Fruit fly (Drosophila melanogaster) whole organism, embryonic: ENCODE data around the gene CG12177.

Experiments
- Atf-2 ChIP-seq: fragments of 200-800 bp; sonication (Bioruptor generic); optimal IDR thresholded peaks from 2 replicates; lab custom pipeline; 2016; ENCODE audit warnings: missing biosample characterization, missing genetic modification characterization
- CG10366 ChIP-seq: fragments of 200-800 bp; sonication (Bioruptor generic); IDR thresholded peaks from 2 replicates; pipeline ENCODE4 v1.3.6; 2022; ENCODE audit warnings: missing biosample characterization, missing genetic modification characterization
- CG10462 ChIP-seq: fragments of 200-800 bp; sonication (Bioruptor generic); optimal IDR thresholded peaks from 2 replicates; lab custom pipeline; 2016; ENCODE audit warnings: missing biosample characterization, missing genetic modification characterization
- CG11695 ChIP-seq: fragments of 200-800 bp; sonication (Bioruptor generic); IDR thresholded peaks from 3 replicates; pipeline ENCODE4 v1.3.6; 2022; ENCODE audit warnings: missing biosample characterization, missing genetic modification characterization
- CG12236 ChIP-seq: fragments of 200-800 bp; sonication (Bioruptor generic); optimal IDR thresholded peaks from 2 replicates; lab custom pipeline; 2016; ENCODE audit warnings: missing biosample characterization, missing genetic modification characterization
- CG13296 ChIP-seq: fragments of 200-800 bp; sonication (Bioruptor generic); optimal IDR thresholded peaks from 3 replicates; lab custom pipeline; 2018; ENCODE audit warnings: missing biosample characterization, mild to moderate bottlenecking, missing genetic modification characterization
- CG15696 ChIP-seq: fragments of 200-800 bp; sonication (Bioruptor generic); optimal IDR thresholded peaks from 2 replicates; lab custom pipeline; 2019; ENCODE audit warnings: missing biosample characterization, mild to moderate bottlenecking, missing genetic modification characterization, moderate library complexity
- CG1602 ChIP-seq: fragments of 200-800 bp; sonication (Bioruptor generic); optimal IDR thresholded peaks from 3 replicates; lab custom pipeline; 2016; ENCODE audit warnings: missing biosample characterization, missing genetic modification characterization
- CG16779 ChIP-seq: fragments of 200-800 bp; sonication (Bioruptor generic); IDR thresholded peaks from 2 replicates; pipeline ENCODE4 v1.3.6; 2022; ENCODE audit warnings: missing biosample characterization, missing genetic modification characterization
- CG16813 ChIP-seq: fragments of 200-800 bp; sonication (Bioruptor generic); IDR thresholded peaks from 3 replicates; pipeline ENCODE4 v1.3.6; 2022; ENCODE audit warnings: missing biosample characterization, missing genetic modification characterization; ENCODE audit not compliant: partially characterized antibody
- CG16863 ChIP-seq: fragments of 200-800 bp; sonication (Bioruptor generic); optimal IDR thresholded peaks from 3 replicates; lab custom pipeline; 2016; ENCODE audit warnings: missing biosample characterization, missing genetic modification characterization
- CG18011 ChIP-seq: fragments of 200-800 bp; sonication (Bioruptor generic); optimal IDR thresholded peaks from 2 replicates; lab custom pipeline; 2017; ENCODE audit warnings: missing biosample characterization, missing genetic modification characterization, mild to moderate bottlenecking, moderate library complexity, missing genotype
- CG34422 ChIP-seq: fragments of 200-800 bp; sonication (Bioruptor generic); IDR thresholded peaks from 3 replicates; pipeline ENCODE4 v1.3.6; 2022; ENCODE audit warnings: missing biosample characterization, missing genetic modification characterization
- CG4730 ChIP-seq: fragments of 200-800 bp; sonication (Bioruptor generic); IDR thresholded peaks from 2 replicates; pipeline ENCODE4 v1.3.6; 2022; ENCODE audit warnings: missing biosample characterization, missing genetic modification characterization
- CG5180 ChIP-seq: fragments of 200-800 bp; sonication (Bioruptor generic); optimal IDR thresholded peaks from 3 replicates; lab custom pipeline; 2017; ENCODE audit warnings: missing biosample characterization, missing genetic modification characterization, mild to moderate bottlenecking, moderate library complexity, missing genetic modification reagents
- CG6272 ChIP-seq: fragments of 200-800 bp; sonication (Bioruptor generic); IDR thresholded peaks from 2 replicates; pipeline ENCODE4 v1.3.6; 2022; ENCODE audit warnings: missing biosample characterization, missing genetic modification characterization
- CG6854 ChIP-seq: fragments of 200-800 bp; sonication (Bioruptor generic); optimal IDR thresholded peaks from 3 replicates; lab custom pipeline; 2017; ENCODE audit warnings: missing biosample characterization, mild to moderate bottlenecking, missing genetic modification characterization
- CG9215 ChIP-seq: fragments of 200-800 bp; sonication (Bioruptor generic); IDR thresholded peaks from 2 replicates; pipeline ENCODE4 v1.3.6; 2022; ENCODE audit warnings: missing biosample characterization, missing genetic modification characterization
- Camta ChIP-seq: fragments of 200-800 bp; sonication (Bioruptor generic); optimal IDR thresholded peaks from 2 replicates; lab custom pipeline; 2016; ENCODE audit warnings: missing biosample characterization, missing genetic modification characterization
- Dad ChIP-seq: fragments of 200-800 bp; sonication (Bioruptor generic); optimal IDR thresholded peaks from 3 replicates; lab custom pipeline; 2016; ENCODE audit warnings: missing biosample characterization, missing genetic modification characterization
- Dip3 ChIP-seq: fragments of 200-800 bp; sonication (Bioruptor generic); optimal IDR thresholded peaks from 3 replicates; lab custom pipeline; 2016; ENCODE audit warnings: missing biosample characterization, missing genetic modification characterization
- Doc3 ChIP-seq: fragments of 200-800 bp; sonication (Bioruptor generic); IDR thresholded peaks from 3 replicates; pipeline ENCODE4 v1.3.6; 2022; ENCODE audit warnings: missing biosample characterization, missing genetic modification characterization; ENCODE audit not compliant: partially characterized antibody
- E2f2 ChIP-seq: fragments of 200-800 bp; sonication (Bioruptor generic); IDR thresholded peaks from 2 replicates; pipeline ENCODE4 v1.3.6; 2022; ENCODE audit warnings: missing biosample characterization, missing genetic modification characterization
- Gug ChIP-seq: fragments of 200-800 bp; sonication (Bioruptor generic); IDR thresholded peaks from 4 replicates; pipeline ENCODE4 v1.3.6; 2022; ENCODE audit warnings: missing biosample characterization, missing genetic modification characterization
- HHEX ChIP-seq: fragments of 200-800 bp; sonication (Bioruptor generic); optimal IDR thresholded peaks from 3 replicates; lab custom pipeline; 2017; ENCODE audit warnings: missing biosample characterization, mild to moderate bottlenecking, missing genetic modification characterization, missing genetic modification reagents
- HmgD ChIP-seq: fragments of 200-800 bp; sonication (Bioruptor generic); optimal IDR thresholded peaks from 3 replicates; lab custom pipeline; 2016; ENCODE audit warnings: missing biosample characterization, missing genetic modification characterization
- Hmx ChIP-seq: fragments of 200-800 bp; sonication (Bioruptor generic); optimal IDR thresholded peaks from 2 replicates; lab custom pipeline; 2016; ENCODE audit warnings: missing biosample characterization, missing genetic modification characterization
- NK7.1 ChIP-seq: fragments of 200-800 bp; sonication (Bioruptor generic); optimal IDR thresholded peaks from 3 replicates; lab custom pipeline; 2016; ENCODE audit warnings: missing biosample characterization, missing genetic modification characterization
- Side ChIP-seq: fragments of 200-800 bp; sonication (Bioruptor generic); optimal IDR thresholded peaks from 2 replicates; lab custom pipeline; 2016; ENCODE audit warnings: missing biosample characterization, missing genetic modification characterization
- Spps ChIP-seq: fragments of 200-800 bp; sonication (Bioruptor generic); optimal IDR thresholded peaks from 2 replicates; lab custom pipeline; 2018; ENCODE audit warnings: missing biosample characterization, mild to moderate bottlenecking, missing genetic modification characterization
- Usf ChIP-seq: fragments of 200-800 bp; sonication (Bioruptor generic); optimal IDR thresholded peaks from 2 replicates; lab custom pipeline; 2017; ENCODE audit warnings: missing genotype, missing biosample characterization, missing genetic modification characterization
- ap ChIP-seq: fragments of 200-800 bp; sonication (Bioruptor generic); IDR thresholded peaks from 2 replicates; pipeline ENCODE4 v1.3.6; 2022; ENCODE audit warnings: missing biosample characterization, missing genetic modification characterization
- cato ChIP-seq: fragments of 200-800 bp; sonication (Bioruptor generic); optimal IDR thresholded peaks from 2 replicates; lab custom pipeline; 2016; ENCODE audit warnings: missing biosample characterization, missing genetic modification characterization, borderline replicate concordance
- chif ChIP-seq, 2 experiments: fragments of 200-800 bp; sonication (Bioruptor generic); optimal IDR thresholded peaks; 3 replicates each; lab custom pipeline; 2016; ENCODE audit warnings: missing biosample characterization in 2 of 2, missing genetic modification characterization in 2 of 2
- dimm ChIP-seq: fragments of 200-800 bp; sonication (Bioruptor generic); IDR thresholded peaks from 2 replicates; pipeline ENCODE4 v1.3.6; 2022; ENCODE audit warnings: missing biosample characterization, missing genetic modification characterization
- fd64A ChIP-seq: fragments of 200-800 bp; sonication (Bioruptor generic); optimal IDR thresholded peaks from 3 replicates; lab custom pipeline; 2018; ENCODE audit warnings: missing biosample characterization, mild to moderate bottlenecking, missing genetic modification characterization
- gsb-n ChIP-seq: fragments of 200-800 bp; sonication (Bioruptor generic); optimal IDR thresholded peaks from 3 replicates; lab custom pipeline; 2018; ENCODE audit warnings: missing biosample characterization, mild to moderate bottlenecking, missing genetic modification characterization
- jigr1 ChIP-seq: fragments of 200-800 bp; sonication (Bioruptor generic); IDR thresholded peaks from 3 replicates; pipeline ENCODE4 v1.3.6; 2022; ENCODE audit warnings: missing biosample characterization, missing genetic modification characterization
- ken ChIP-seq: fragments of 200-800 bp; sonication (Bioruptor generic); IDR thresholded peaks from 3 replicates; pipeline ENCODE4 v1.3.6; 2022; ENCODE audit warnings: missing biosample characterization, missing genetic modification characterization
- lmd ChIP-seq: fragments of 200-800 bp; sonication (Bioruptor generic); IDR thresholded peaks from 2 replicates; pipeline ENCODE4 v1.3.6; 2022; ENCODE audit warnings: missing biosample characterization, missing genetic modification characterization
- mirr ChIP-seq: fragments of 200-800 bp; sonication (Bioruptor generic); optimal IDR thresholded peaks from 3 replicates; lab custom pipeline; 2018; ENCODE audit warnings: missing biosample characterization, mild to moderate bottlenecking, missing genetic modification characterization
- nerfin-2 ChIP-seq: fragments of 200-800 bp; sonication (Bioruptor generic); IDR thresholded peaks from 2 replicates; pipeline ENCODE4 v1.3.6; 2022; ENCODE audit warnings: missing biosample characterization, missing genetic modification characterization; ENCODE audit not compliant: partially characterized antibody
- onecut ChIP-seq: fragments of 200-800 bp; sonication (Bioruptor generic); IDR thresholded peaks from 2 replicates; pipeline ENCODE4 v1.3.6; 2022; ENCODE audit warnings: missing biosample characterization, missing genetic modification characterization
- p53 ChIP-seq: fragments of 200-800 bp; sonication (Bioruptor generic); optimal IDR thresholded peaks from 2 replicates; lab custom pipeline; 2016; ENCODE audit warnings: missing biosample characterization, missing genetic modification characterization
- pb ChIP-seq: fragments of 200-800 bp; sonication (Bioruptor generic); optimal IDR thresholded peaks from 3 replicates; lab custom pipeline; 2016; ENCODE audit warnings: missing biosample characterization, missing genetic modification characterization
- slp2 ChIP-seq: fragments of 200-800 bp; sonication (Bioruptor generic); optimal IDR thresholded peaks from 2 replicates; lab custom pipeline; 2016; ENCODE audit warnings: missing biosample characterization, missing genetic modification characterization
- so ChIP-seq: fragments of 200-800 bp; sonication (Bioruptor generic); IDR thresholded peaks from 3 replicates; pipeline ENCODE4 v1.3.6; 2022; ENCODE audit warnings: missing biosample characterization, missing genetic modification characterization
- stc ChIP-seq: fragments of 200-800 bp; sonication (Bioruptor generic); IDR thresholded peaks from 2 replicates; pipeline ENCODE4 v1.3.6; 2022; ENCODE audit warnings: missing biosample characterization, missing genetic modification characterization
- tgo ChIP-seq: fragments of 200-800 bp; sonication (Bioruptor generic); IDR thresholded peaks from 3 replicates; pipeline ENCODE4 v1.3.6; 2022; ENCODE audit warnings: missing biosample characterization, missing genetic modification characterization
- unc-4 ChIP-seq: fragments of 200-800 bp; sonication (Bioruptor generic); IDR thresholded peaks from 2 replicates; pipeline ENCODE4 v1.3.6; 2022; ENCODE audit warnings: missing biosample characterization, missing genetic modification characterization; ENCODE audit not compliant: partially characterized antibody

Gene CG12177

dm6 chrX:13634254-13634999, 45.9 kb downstream of the CG12177 start (continued):
- TF ChIP-seq Dad (GFP tag; lab: Kevin White, UChicago) (no peak), HmgD (no peak), CG4730 (0 out of 2 replicates have a peak, but pooled peaks have one; percentile 16), jigr1 (no peak), CG9215 (GFP tag; lab: Robert Waterston, UW) (peak; percentile 52; the same call in 1 of the 2 replicates), Dip3 (GFP tag; lab: Kevin White, UChicago) (peak; percentile 65), CG6854 (GFP tag; lab: Kevin White, UChicago) (peak; percentile 17), Usf (peak; percentile 30), CG18011 (GFP tag; lab: Kevin White, UChicago) (no peak), CG11695 (GFP tag; lab: Robert Waterston, UW) (no peak), Spps (tag; lab: Kevin White, UChicago) (no peak), CG6272 (GFP tag; lab: Robert Waterston, UW) (no peak), Doc3 (no peak), CG12236 (no peak), CG16813 (GFP tag; lab: Robert Waterston, UW) (no peak), ken (GFP tag; lab: Robert Waterston, UW) (no peak), gsb-n (no peak), E2f2 (GFP tag; lab: Robert Waterston, UW) (peak; percentile 33; the same call in 1 of the 2 replicates), lmd (GFP tag; lab: Robert Waterston, UW) (peak; percentile 30; the same call in 1 of the 2 replicates), CG1602 (no peak), HHEX (GFP tag; lab: Kevin White, UChicago) (peak; percentile 63), onecut (peak; percentile 39; the same call in 1 of the 2 replicates), ap (GFP tag; lab: Robert Waterston, UW) (no peak), CG13296 (GFP tag; lab: Kevin White, UChicago) (peak; percentile 80), stc (GFP tag; lab: Robert Waterston, UW) (no peak), Hmx (GFP tag; lab: Kevin White, UChicago) (no peak), Side (peak; percentile 45), slp2 (no peak), nerfin-2 (GFP tag; lab: Robert Waterston, UW) (no peak), CG15696 (tag; lab: Kevin White, UChicago) (peak; percentile 46), Atf-2 (no peak), CG16779 (GFP tag; lab: Robert Waterston, UW) (no peak), fd64A (GFP tag; lab: Kevin White, UChicago) (peak; percentile 30), Camta (GFP tag; lab: Kevin White, UChicago) (peak; percentile 25), pb (GFP tag; lab: Kevin White, UChicago) (no peak), tgo (no peak), unc-4 (GFP tag; lab: Robert Waterston, UW) (no peak), CG16863 (peak; percentile 7), p53 (GFP tag; lab: Kevin White, UChicago) (no peak), chif (GFP tag; optimal IDR thresholded peaks at IDR 0.05; lab: Kevin White, UChicago) (peak in 1 of 2 experiments; percentile 14), NK7.1 (GFP tag; lab: Kevin White, UChicago) (no peak), dimm (GFP tag; lab: Robert Waterston, UW) (no peak), CG5180 (peak; percentile 50), CG10462 (GFP tag; lab: Kevin White, UChicago) (no peak), mirr (GFP tag; lab: Kevin White, UChicago) (peak; percentile 90), CG10366 (GFP tag; lab: Robert Waterston, UW) (no peak), CG34422 (GFP tag; lab: Robert Waterston, UW) (0 out of 3 replicates have a peak, but pooled peaks have one; percentile 14), so (GFP tag; lab: Robert Waterston, UW) (peak; percentile 64; the same call in 1 of the 3 replicates), Gug (peak; percentile 31; the same call in 2 of the 4 replicates), cato (GFP tag; lab: Kevin White, UChicago) (no peak)
